Worm (Caenorhabditis elegans) whole organism, L4/young adult: ENCODE data around the gene ZK688.11.

Experiments used
- W03F9.2 ChIP-seq: fragments of 150-350 bp; optimal IDR thresholded peaks from 2 replicates; lab custom pipeline; 2014; ENCODE audit warnings: missing biosample characterization, missing genetic modification characterization
- dao-5 ChIP-seq: sonication (generic microtip); optimal IDR thresholded peaks from 2 replicates; lab custom pipeline; 2016; ENCODE audit warnings: missing genotype, missing genetic modification characterization, moderate library complexity, missing compliant biosample characterization
- him-1 ChIP-seq: sonication (generic microtip); optimal IDR thresholded peaks from 2 replicates; lab custom pipeline; 2016; ENCODE audit warnings: missing genotype, missing genetic modification reagents, missing genetic modification characterization, missing compliant biosample characterization

The ZK688.11 gene

ce11 chrIII:7897733-7898132 is 13.0 kb upstream of the ZK688.11 start:
- no peak for TF ChIP-seq dao-5
- TF ChIP-seq him-1 (tag; lab: Kevin White, UChicago): no peak
- no peak for TF ChIP-seq W03F9.2 (tag; lab: Kevin White, UChicago)

ce11 chrIII:7896925-7897324 is 12.2 kb upstream of the ZK688.11 start, which contains the start of gene ZK688.10:
ZK688.10 (minus strand) TSS chrIII:7897025.
- no peak for TF ChIP-seq him-1 (tag; lab: Kevin White, UChicago)
- TF ChIP-seq dao-5: no peak
- TF ChIP-seq W03F9.2 (tag; lab: Kevin White, UChicago): no peak

- TF ChIP-seq him-1 (tag; lab: Kevin White, UChicago): no peak
- no peak for TF ChIP-seq W03F9.2 (tag; lab: Kevin White, UChicago)
These were observed 10.0 kb upstream of the ZK688.11 start, which contains the start of gene ZK688.4 for ce11 chrIII:7894724-7895123. ZK688.4 (plus strand) TSS chrIII:7895024.

- TF ChIP-seq W03F9.2 (tag; lab: Kevin White, UChicago) (no peak), him-1 (tag; lab: Kevin White, UChicago) (no peak), dao-5 (no peak)
These were observed 8.5 kb upstream of the ZK688.11 start for ce11 chrIII:7893224-7893623.

- no peak for TF ChIP-seq dao-5
- TF ChIP-seq him-1 (tag; lab: Kevin White, UChicago): no peak
- no peak for TF ChIP-seq W03F9.2 (tag; lab: Kevin White, UChicago)
These were observed 7.6 kb upstream of the ZK688.11 start for ce11 chrIII:7892333-7892732.

- TF ChIP-seq W03F9.2 (tag; lab: Kevin White, UChicago): peak; percentile 60
- no peak for TF ChIP-seq him-1 (tag; lab: Kevin White, UChicago)
These were observed 7.0 kb upstream of the ZK688.11 start, which contains the start of the genes ZK688.5 and fahd-1 for ce11 chrIII:7891573-7892306. ZK688.5 (minus strand) TSS chrIII:7891623. fahd-1 (plus strand) TSS chrIII:7892256.

- no peak for TF ChIP-seq him-1 (tag; lab: Kevin White, UChicago)
- no peak for TF ChIP-seq dao-5
- TF ChIP-seq W03F9.2 (tag; lab: Kevin White, UChicago): no peak
These were observed 4.3 kb upstream of the ZK688.11 start for ce11 chrIII:7889036-7889435.

- no peak for TF ChIP-seq dao-5
- TF ChIP-seq him-1 (tag; lab: Kevin White, UChicago): no peak
- no peak for TF ChIP-seq W03F9.2 (tag; lab: Kevin White, UChicago)
These were observed 1.9 kb downstream of the ZK688.11 start, which contains the start of gene ZK688.9 for ce11 chrIII:7882900-7883299. ZK688.9 (minus strand) TSS chrIII:7883000.

ce11 chrIII:7880132-7880715 is 4.5 kb downstream of the ZK688.11 start:
- TF ChIP-seq dao-5: no peak
- TF ChIP-seq W03F9.2 (tag; lab: Kevin White, UChicago): no peak
- TF ChIP-seq him-1 (tag; lab: Kevin White, UChicago): no peak

- TF ChIP-seq dao-5 (no peak), W03F9.2 (tag; lab: Kevin White, UChicago) (no peak), him-1 (tag; lab: Kevin White, UChicago) (no peak)
These were observed 5.9 kb downstream of the ZK688.11 start, which contains the start of gene sup-18 for ce11 chrIII:7878852-7879329. sup-18 (minus strand) TSS chrIII:7878902.

- TF ChIP-seq him-1 (tag; lab: Kevin White, UChicago): no peak
- TF ChIP-seq dao-5: no peak
- TF ChIP-seq W03F9.2 (tag; lab: Kevin White, UChicago): no peak
These were observed 7.7 kb downstream of the ZK688.11 start for ce11 chrIII:7877090-7877489.

ce11 chrIII:7873481-7873880 is 11.3 kb downstream of the ZK688.11 start, which contains the start of gene tyr-1:
tyr-1 (plus strand) TSS chrIII:7873781.
- no peak for TF ChIP-seq W03F9.2 (tag; lab: Kevin White, UChicago)
- no peak for TF ChIP-seq dao-5
- no peak for TF ChIP-seq him-1 (tag; lab: Kevin White, UChicago)

ce11 chrIII:7872776-7873175 is 12.0 kb downstream of the ZK688.11 start:
- TF ChIP-seq him-1 (tag; lab: Kevin White, UChicago) (no peak), W03F9.2 (tag; lab: Kevin White, UChicago) (no peak), dao-5 (no peak)

- TF ChIP-seq W03F9.2 (tag; lab: Kevin White, UChicago): no peak
- no peak for TF ChIP-seq dao-5
- TF ChIP-seq him-1 (tag; lab: Kevin White, UChicago): no peak
These were observed 18.6 kb downstream of the ZK688.11 start, which contains the start of gene cup-4 for ce11 chrIII:7866189-7866588. cup-4 (plus strand) TSS chrIII:7866489.
